Worm (Caenorhabditis elegans): ENCODE data around the gene acl-14.

acl-14 gene

ce11 chrV:9316970-9317369 is 16.5 kb downstream of the acl-14 start:
- TF ChIP-seq unc-62 (GFP tag; optimal IDR thresholded peaks at IDR 0.05) = no peak

ce11 chrV:9314408-9314807 is 19.0 kb downstream of the acl-14 start:
- no peak for TF ChIP-seq unc-62 (GFP tag; optimal IDR thresholded peaks at IDR 0.05)

ce11 chrV:9312377-9312776 is 21.1 kb downstream of the acl-14 start:
- TF ChIP-seq unc-62 (GFP tag; optimal IDR thresholded peaks at IDR 0.05) = no peak

- TF ChIP-seq unc-62 (GFP tag; optimal IDR thresholded peaks at IDR 0.05) = no peak
Measured at ce11 chrV:9305116-9305515, 28.3 kb downstream of the acl-14 start, which contains the start of gene F44A2.3. Gene F44A2.3 (plus strand): TSS chrV:9305416.

ce11 chrV:9303026-9303425 is 30.4 kb downstream of the acl-14 start, which contains the start of gene nhr-39:
Gene nhr-39 (plus strand): TSS chrV:9303326.
- TF ChIP-seq unc-62 (GFP tag; optimal IDR thresholded peaks at IDR 0.05) = no peak

ce11 chrV:9297332-9297731 is 36.1 kb downstream of the acl-14 start, which contains the start of gene F44A2.5:
Gene F44A2.5 (plus strand): TSS chrV:9297632.
- TF ChIP-seq unc-62 (GFP tag; optimal IDR thresholded peaks at IDR 0.05) = no peak

ce11 chrV:9295581-9295980 is 37.9 kb downstream of the acl-14 start:
- TF ChIP-seq unc-62 (GFP tag; optimal IDR thresholded peaks at IDR 0.05) = no peak

- TF ChIP-seq unc-62 (GFP tag; optimal IDR thresholded peaks at IDR 0.05) = no peak
Measured at ce11 chrV:9293359-9293758, 40.1 kb downstream of the acl-14 start.

- no peak for TF ChIP-seq unc-62 (GFP tag; optimal IDR thresholded peaks at IDR 0.05)
Measured at ce11 chrV:9291919-9292318, 41.5 kb downstream of the acl-14 start, which contains the start of gene ZK682.7. Gene ZK682.7 (minus strand): TSS chrV:9292165.

ce11 chrV:9287460-9287859 is 46.0 kb downstream of the acl-14 start, which contains the start of gene lron-2:
Gene lron-2 (minus strand): TSS chrV:9287560.
- no peak for TF ChIP-seq unc-62 (GFP tag; optimal IDR thresholded peaks at IDR 0.05)

ce11 chrV:9283452-9283851 is 50.0 kb downstream of the acl-14 start:
- no peak for TF ChIP-seq unc-62 (GFP tag; optimal IDR thresholded peaks at IDR 0.05)

ce11 chrV:9282110-9282509 is 51.3 kb downstream of the acl-14 start, which contains the start of gene hlh-10:
Gene hlh-10 (minus strand): TSS chrV:9282210.
- no peak for TF ChIP-seq unc-62 (GFP tag; optimal IDR thresholded peaks at IDR 0.05)
